Comparison of ENCODE assay signal across 3 worm cellular contexts in genomic region chrIV:10913081-10913480, ce11.
A peak's percentile ranks its signal among the peaks of the same experiment; 100 is the strongest.
TF ChIP-seq lines count a peak whose summit lies in the region.

Gene ZK593.2 (plus strand): TSS chrIV:10913381.

TF ChIP-seq in whole organism, L3 larva, 47 proteins besides CTCF, POLR2A, EP300 and RAD21:
- no peak for TF ChIP-seq daf-12 (tag; optimal IDR thresholded peaks at IDR 0.05; lab: Kevin White, UChicago)
- TF ChIP-seq elt-2 (tag; optimal IDR thresholded peaks at IDR 0.05; lab: Kevin White, UChicago) = peak; percentile 40
- no peak for TF ChIP-seq skn-1 (tag; optimal IDR thresholded peaks at IDR 0.05; lab: Kevin White, UChicago)
- TF ChIP-seq aly-2 (tag; optimal IDR thresholded peaks at IDR 0.05; lab: Kevin White, UChicago) = no peak
- no peak for TF ChIP-seq nhr-237 (tag; optimal IDR thresholded peaks at IDR 0.05; lab: Kevin White, UChicago)
- no peak for TF ChIP-seq nhr-77 (tag; optimal IDR thresholded peaks at IDR 0.05; lab: Kevin White, UChicago)
- no peak for TF ChIP-seq egl-5 (tag; optimal IDR thresholded peaks at IDR 0.05; lab: Kevin White, UChicago)
- TF ChIP-seq nhr-76 (tag; optimal IDR thresholded peaks at IDR 0.05; lab: Kevin White, UChicago) = no peak

TF ChIP-seq in whole organism, L4 larva, 104 proteins besides CTCF, POLR2A, EP300 and RAD21:
- TF ChIP-seq F26F4.8 (GFP tag; conservative IDR thresholded peaks at IDR 0.05; lab: Robert Waterston, UW) (no peak), D1046.2 (GFP tag; IDR thresholded peaks at IDR 0.05; lab: Robert Waterston, UW) (no peak), daf-16 (GFP tag; optimal IDR thresholded peaks at IDR 0.05; lab: Kevin White, UChicago) (no peak), daf-16 (tag; optimal IDR thresholded peaks at IDR 0.05; lab: Kevin White, UChicago) (peak; percentile 8), snpc-4 (tag; optimal IDR thresholded peaks at IDR 0.05; lab: Kevin White, UChicago) (no peak), zfp-3 (GFP tag; conservative IDR thresholded peaks at IDR 0.05; lab: Robert Waterston, UW) (no peak), unc-39 (tag; optimal IDR thresholded peaks at IDR 0.05; lab: Kevin White, UChicago) (no peak), mxl-2 (GFP tag; conservative IDR thresholded peaks at IDR 0.05; lab: Robert Waterston, UW) (0 out of 2 replicates have a peak, but pooled peaks have one; percentile 11), Y5F2A.4 (GFP tag; optimal IDR thresholded peaks at IDR 0.05; lab: Kevin White, UChicago) (no peak), hlh-30 (tag; optimal IDR thresholded peaks at IDR 0.05; lab: Kevin White, UChicago; ENCODE audit: insufficient read depth) (no peak), nhr-76 (tag; optimal IDR thresholded peaks at IDR 0.05; lab: Kevin White, UChicago) (no peak), attf-4 (tag; optimal IDR thresholded peaks at IDR 0.05; lab: Kevin White, UChicago) (no peak), R02D3.7 (tag; optimal IDR thresholded peaks at IDR 0.05; lab: Kevin White, UChicago) (no peak), daf-19 (GFP tag; conservative IDR thresholded peaks at IDR 0.05; lab: Robert Waterston, UW) (no peak), zip-2 (tag; optimal IDR thresholded peaks at IDR 0.05; lab: Kevin White, UChicago) (no peak), ama-1 (optimal IDR thresholded peaks at IDR 0.05; lab: Kevin White, UChicago) (peak; percentile 59), lin-39 (tag; optimal IDR thresholded peaks at IDR 0.05; lab: Kevin White, UChicago) (no peak), dmd-6 (GFP tag; IDR thresholded peaks at IDR 0.05; lab: Robert Waterston, UW) (peak; percentile 7; the same call in 1 of the 2 replicates), nhr-11 (tag; optimal IDR thresholded peaks at IDR 0.05; lab: Kevin White, UChicago) (no peak), unc-62 (GFP tag; optimal IDR thresholded peaks at IDR 0.05 in 1 of 2; lab: Kevin White, UChicago) (no peak), unc-62 (tag; optimal IDR thresholded peaks at IDR 0.05; lab: Kevin White, UChicago) (no peak), ceh-28 (tag; optimal IDR thresholded peaks at IDR 0.05; lab: Kevin White, UChicago) (no peak)

TF ChIP-seq in whole organism, young adult, 124 proteins besides CTCF, POLR2A, EP300 and RAD21:
- TF ChIP-seq ekl-4 (GFP tag; IDR thresholded peaks at IDR 0.05; lab: Robert Waterston, UW) (no peak), tbp1 (GFP tag; optimal IDR thresholded peaks at IDR 0.05; lab: Kevin White, UChicago) (no peak), ets-4 (GFP tag; optimal IDR thresholded peaks at IDR 0.05; lab: Kevin White, UChicago) (no peak), Y79H2A.3 (GFP tag; conservative IDR thresholded peaks at IDR 0.05; lab: Robert Waterston, UW) (no peak), repo-1 (tag; optimal IDR thresholded peaks at IDR 0.05; lab: Kevin White, UChicago) (peak; percentile 59)
TF ChIP-seq in whole organism, young adult: peak in this region for 1.
